Worm (Caenorhabditis elegans) whole organism, L1 larva: ENCODE measurements around the gene Y42A5A.5.

ENCODE experiments used
- aly-2 ChIP-seq: fragments of 150-350 bp; optimal IDR thresholded peaks from 2 replicates; lab custom pipeline; 2014; ENCODE audit warnings: missing biosample characterization, missing genetic modification characterization
- ama-1 ChIP-seq: fragments of 150-350 bp; optimal IDR thresholded peaks from 2 replicates; lab custom pipeline; 2014
- ceh-63 ChIP-seq: fragments of 200-800 bp; sonication (Bioruptor generic); optimal IDR thresholded peaks from 2 replicates; lab custom pipeline; 2018; ENCODE audit warnings: mild to moderate bottlenecking, missing genetic modification characterization, missing compliant biosample characterization
- ceh-8 ChIP-seq: fragments of 200-800 bp; sonication (Bioruptor generic); optimal IDR thresholded peaks from 2 replicates; lab custom pipeline; 2018; ENCODE audit warnings: mild to moderate bottlenecking, missing genetic modification characterization, moderate library complexity, missing compliant biosample characterization
- ceh-82 ChIP-seq, 3 experiments: fragments of 150-350 bp in 1 of 3; sonication (generic microtip) in 2 of 3; optimal IDR thresholded peaks; 2 replicates each; lab custom pipeline; 2014 to 2017; ENCODE audit warnings: missing biosample characterization in 3 of 3, missing genetic modification characterization in 3 of 3
- ces-1 ChIP-seq: fragments of 150-350 bp; optimal IDR thresholded peaks from 2 replicates; lab custom pipeline; 2014; ENCODE audit warnings: missing biosample characterization, missing genetic modification reagents, missing genetic modification characterization
- dpl-1 ChIP-seq, 3 experiments: fragments of 150-350 bp in 2 of 3; sonication (generic microtip) in 1 of 3; optimal IDR thresholded peaks; 2 replicates each; lab custom pipeline; 2014 to 2017; ENCODE audit warnings: missing biosample characterization in 3 of 3, missing genetic modification characterization in 3 of 3, missing genetic modification reagents in 3 of 3
- efl-1 ChIP-seq, 4 experiments: fragments of 150-350 bp; optimal IDR thresholded peaks in 3 of 4; peaks in 1 of 4; 1 replicate in 1 of 4; 2 replicates in 3 of 4; lab custom pipeline; 2014; ENCODE audit warnings: missing biosample characterization in 2 of 4, missing genetic modification characterization in 2 of 4, missing genetic modification reagents in 2 of 4
- efl-3 ChIP-seq: fragments of 200-800 bp; sonication (Bioruptor generic); optimal IDR thresholded peaks from 2 replicates; lab custom pipeline; 2018; ENCODE audit warnings: mild to moderate bottlenecking, missing genetic modification characterization, missing compliant biosample characterization
- egl-27 ChIP-seq, 2 experiments: fragments of 150-350 bp in 1 of 2; sonication (generic microtip); optimal IDR thresholded peaks; 3 replicates each; lab custom pipeline; 2017 to 2018; ENCODE audit warnings: missing biosample characterization in 2 of 2, missing genetic modification characterization in 2 of 2, missing genetic modification reagents in 2 of 2
- elt-3 ChIP-seq, 6 experiments: fragments of 150-350 bp in 1 of 6; sonication (generic microtip); optimal IDR thresholded peaks; 2 replicates each; lab custom pipeline; 2017 to 2018; ENCODE audit warnings: missing biosample characterization in 6 of 6, missing genetic modification characterization in 6 of 6, inconsistent platforms in 1 of 6
- fkh-10 ChIP-seq: sonication (generic microtip); optimal IDR thresholded peaks from 2 replicates; lab custom pipeline; 2017; ENCODE audit warnings: missing biosample characterization, missing genetic modification reagents, missing genetic modification characterization
- fkh-4 ChIP-seq: sonication (generic microtip); optimal IDR thresholded peaks from 2 replicates; lab custom pipeline; 2016; ENCODE audit warnings: missing compliant biosample characterization, missing genetic modification characterization, borderline replicate concordance
- fos-1 ChIP-seq: fragments of 150-350 bp; optimal IDR thresholded peaks from 2 replicates; lab custom pipeline; 2014; ENCODE audit warnings: missing biosample characterization, missing genetic modification characterization
- grh-1 ChIP-seq: fragments of 200-800 bp; sonication (Bioruptor generic); IDR thresholded peaks from 2 replicates; pipeline ENCODE4 v1.3.6; 2022; ENCODE audit warnings: missing genetic modification reagents, missing genetic modification characterization, missing compliant biosample characterization
- irx-1 ChIP-seq: sonication (generic microtip); optimal IDR thresholded peaks from 2 replicates; lab custom pipeline; 2016; ENCODE audit warnings: missing genetic modification characterization, missing compliant biosample characterization
- jun-1 ChIP-seq: fragments of 150-350 bp; optimal IDR thresholded peaks from 2 replicates; lab custom pipeline; 2014; ENCODE audit warnings: missing biosample characterization, missing genetic modification reagents, missing genetic modification characterization
- lin-13 ChIP-seq: fragments of 150-350 bp; optimal IDR thresholded peaks from 2 replicates; lab custom pipeline; 2014; ENCODE audit warnings: missing biosample characterization, missing genetic modification reagents, missing genetic modification characterization
- lin-14 ChIP-seq: fragments of 200-800 bp; sonication (Bioruptor generic); optimal IDR thresholded peaks from 2 replicates; lab custom pipeline; 2018; ENCODE audit warnings: mild to moderate bottlenecking, missing genetic modification characterization, moderate library complexity, missing compliant biosample characterization
- lin-15B ChIP-seq: fragments of 150-350 bp; sonication (generic microtip); optimal IDR thresholded peaks from 3 replicates; lab custom pipeline; 2014; ENCODE audit warnings: missing biosample characterization, missing genetic modification characterization
- lin-35 ChIP-seq, 2 experiments: fragments of 150-350 bp; optimal IDR thresholded peaks; 2 replicates each; lab custom pipeline; 2014; ENCODE audit warnings: missing biosample characterization in 2 of 2, missing genetic modification characterization in 2 of 2, missing genetic modification reagents in 2 of 2
- lir-3 ChIP-seq: sonication (generic microtip); optimal IDR thresholded peaks from 2 replicates; lab custom pipeline; 2016; ENCODE audit warnings: mild to moderate bottlenecking, missing genetic modification characterization, moderate library complexity, missing compliant biosample characterization; ENCODE audit not compliant: poor library complexity
- lsy-2 ChIP-seq, 2 experiments: fragments of 150-350 bp; optimal IDR thresholded peaks; 2 replicates each; lab custom pipeline; 2014; ENCODE audit warnings: missing biosample characterization in 2 of 2, missing genetic modification characterization in 2 of 2
- mab-9 ChIP-seq: fragments of 200-800 bp; sonication (Bioruptor generic); IDR thresholded peaks from 2 replicates; pipeline ENCODE4 v1.3.6; 2022; ENCODE audit warnings: missing genetic modification reagents, missing genetic modification characterization, missing compliant biosample characterization
- mdl-1 ChIP-seq, 2 experiments: fragments of 150-350 bp; optimal IDR thresholded peaks; 2 replicates each; lab custom pipeline; 2014 to 2017; ENCODE audit warnings: missing biosample characterization in 2 of 2, missing genetic modification characterization in 2 of 2, inconsistent platforms in 1 of 2
- nhr-12 ChIP-seq: sonication (generic microtip); optimal IDR thresholded peaks from 2 replicates; lab custom pipeline; 2017; ENCODE audit warnings: missing biosample characterization, missing genetic modification characterization
- nhr-19 ChIP-seq: fragments of 200-800 bp; sonication (Bioruptor generic); conservative IDR thresholded peaks from 2 replicates; pipeline ENCODE4 v1.3.6; 2022; ENCODE audit warnings: missing genetic modification characterization, missing compliant biosample characterization
- nhr-20 ChIP-seq: sonication (generic microtip); optimal IDR thresholded peaks from 2 replicates; lab custom pipeline; 2016; ENCODE audit warnings: mild to moderate bottlenecking, missing genetic modification characterization, missing compliant biosample characterization
- nhr-47 ChIP-seq: sonication (generic microtip); optimal IDR thresholded peaks from 2 replicates; lab custom pipeline; 2016; ENCODE audit warnings: mild to moderate bottlenecking, missing genetic modification characterization, moderate library complexity, missing compliant biosample characterization
- nhr-71 ChIP-seq: sonication (generic microtip); optimal IDR thresholded peaks from 2 replicates; lab custom pipeline; 2016; ENCODE audit warnings: mild to moderate bottlenecking, missing genetic modification characterization, moderate library complexity, missing compliant biosample characterization
- nhr-77 ChIP-seq: fragments of 150-350 bp; optimal IDR thresholded peaks from 2 replicates; lab custom pipeline; 2014; ENCODE audit warnings: missing biosample characterization, missing genetic modification characterization
- nhr-84 ChIP-seq: sonication (generic microtip); optimal IDR thresholded peaks from 2 replicates; lab custom pipeline; 2017; ENCODE audit warnings: missing biosample characterization, missing genetic modification characterization
- nhr-85 ChIP-seq: sonication (generic microtip); peaks from one replicate; lab custom pipeline; 2016; ENCODE audit warnings: missing genetic modification characterization, inconsistent platforms, missing compliant biosample characterization
- nhr-90 ChIP-seq: sonication (generic microtip); optimal IDR thresholded peaks from 2 replicates; lab custom pipeline; 2016; ENCODE audit warnings: mild to moderate bottlenecking, missing genetic modification characterization, missing compliant biosample characterization; ENCODE audit not compliant: poor library complexity
- rnt-1 ChIP-seq: sonication (generic microtip); optimal IDR thresholded peaks from 2 replicates; lab custom pipeline; 2016; ENCODE audit warnings: mild to moderate bottlenecking, missing genetic modification characterization, moderate library complexity, missing compliant biosample characterization
- skn-1 ChIP-seq: fragments of 150-350 bp; optimal IDR thresholded peaks from 2 replicates; lab custom pipeline; 2014; ENCODE audit warnings: missing biosample characterization, missing genetic modification characterization
- snu-23 ChIP-seq: sonication (generic microtip); optimal IDR thresholded peaks from 2 replicates; lab custom pipeline; 2016; ENCODE audit warnings: missing genetic modification characterization, missing compliant biosample characterization
- sox-4 ChIP-seq: sonication (generic microtip); optimal IDR thresholded peaks from 2 replicates; lab custom pipeline; 2016; ENCODE audit warnings: missing genetic modification characterization, missing compliant biosample characterization
- sup-37 ChIP-seq: fragments of 200-800 bp; sonication (Bioruptor generic); optimal IDR thresholded peaks from 2 replicates; lab custom pipeline; 2018; ENCODE audit warnings: mild to moderate bottlenecking, missing genetic modification characterization, missing compliant biosample characterization
- tbx-2 ChIP-seq: sonication (generic microtip); optimal IDR thresholded peaks from 2 replicates; lab custom pipeline; 2016; ENCODE audit warnings: missing genetic modification characterization, missing compliant biosample characterization
- tlp-1 ChIP-seq: fragments of 150-350 bp; optimal IDR thresholded peaks from 2 replicates; lab custom pipeline; 2014; ENCODE audit warnings: missing biosample characterization, missing genetic modification characterization
- unc-30 ChIP-seq: sonication (generic microtip); optimal IDR thresholded peaks from 2 replicates; lab custom pipeline; 2017; ENCODE audit warnings: missing biosample characterization, missing genetic modification characterization
- unc-86 ChIP-seq: sonication (generic microtip); optimal IDR thresholded peaks from 2 replicates; lab custom pipeline; 2016; ENCODE audit warnings: missing genetic modification characterization, missing compliant biosample characterization
- unc-98 ChIP-seq: fragments of 200-800 bp; sonication (Bioruptor generic); IDR thresholded peaks from 2 replicates; pipeline ENCODE4 v1.3.6; 2022; ENCODE audit warnings: missing genetic modification characterization, missing compliant biosample characterization
- xbp-1 ChIP-seq: sonication (generic microtip); optimal IDR thresholded peaks from 2 replicates; lab custom pipeline; 2016; ENCODE audit warnings: missing genetic modification characterization, missing compliant biosample characterization
- zag-1 ChIP-seq: fragments of 150-350 bp; optimal IDR thresholded peaks from 2 replicates; lab custom pipeline; 2014; ENCODE audit warnings: missing biosample characterization, missing genetic modification characterization
- ztf-4 ChIP-seq: fragments of 150-350 bp; optimal IDR thresholded peaks from 2 replicates; lab custom pipeline; 2014; ENCODE audit warnings: missing biosample characterization, missing genetic modification characterization

Y42A5A.5 gene

ce11 chrV:11076403-11076802 lies 33.1 kb downstream of the Y42A5A.5 start:
- TF ChIP-seq nhr-90 (peak; percentile 27), lsy-2 (tag; optimal IDR thresholded peaks at IDR 0.05; lab: Kevin White, UChicago) (peak in 1 of 2 experiments; percentile 18), fkh-10 (GFP tag; lab: Kevin White, UChicago) (no peak), snu-23 (GFP tag; lab: Kevin White, UChicago) (peak; percentile 50), nhr-77 (no peak), nhr-20 (tag; lab: Kevin White, UChicago) (peak; percentile 34), unc-98 (GFP tag; lab: Robert Waterston, UW) (no peak), efl-1 (optimal IDR thresholded peaks at IDR 0.05; lab: Kevin White, UChicago) (no peak), efl-1 (GFP tag; optimal IDR thresholded peaks at IDR 0.05 in 1 of 2; lab: Kevin White, UChicago) (peak in 1 of 2 experiments; percentile 76), nhr-47 (tag; lab: Kevin White, UChicago) (peak; percentile 27), nhr-19 (no peak; the same call in 1 of the 2 replicates), lir-3 (tag; lab: Kevin White, UChicago) (no peak), ceh-82 (tag; optimal IDR thresholded peaks at IDR 0.05; lab: Kevin White, UChicago) (no peak), nhr-85 (tag; lab: Kevin White, UChicago) (peak; percentile 44), dpl-1 (GFP tag; optimal IDR thresholded peaks at IDR 0.05; lab: Kevin White, UChicago) (peak in 1 of 3 experiments; percentile 3), mab-9 (GFP tag; lab: Robert Waterston, UW) (no peak), elt-3 (tag; optimal IDR thresholded peaks at IDR 0.05; lab: Kevin White, UChicago) (peak in 1 of 6 experiments; percentile 21), fkh-4 (tag; lab: Kevin White, UChicago) (no peak), aly-2 (tag; lab: Kevin White, UChicago) (peak; percentile 96), lin-14 (peak; percentile 12), nhr-71 (peak; percentile 49), jun-1 (tag; lab: Kevin White, UChicago) (no peak), nhr-84 (tag; lab: Kevin White, UChicago) (no peak), egl-27 (tag; optimal IDR thresholded peaks at IDR 0.05; lab: Kevin White, UChicago) (no peak), ama-1 (lab: Kevin White, UChicago) (peak; percentile 85), ceh-8 (GFP tag; lab: Kevin White, UChicago) (no peak), lin-13 (GFP tag; lab: Kevin White, UChicago) (peak; percentile 37), ceh-63 (no peak), fos-1 (tag; lab: Kevin White, UChicago) (no peak), sox-4 (tag; lab: Kevin White, UChicago) (no peak)
- TF ChIP-seq, all 84 proteins: peak for 14

- TF ChIP-seq lin-14 = no peak
- TF ChIP-seq fkh-10 (GFP tag; lab: Kevin White, UChicago) = no peak
- TF ChIP-seq nhr-85 (tag; lab: Kevin White, UChicago) = peak; percentile 41
- peak; percentile 26 for TF ChIP-seq ztf-4 (tag; lab: Kevin White, UChicago)
- TF ChIP-seq efl-3 = no peak
- TF ChIP-seq tlp-1 = no peak
- TF ChIP-seq irx-1 = no peak
Observed at ce11 chrV:11076028-11076402, 33.5 kb downstream of the Y42A5A.5 start.

- TF ChIP-seq sup-37 (GFP tag; lab: Kevin White, UChicago) (no peak), ceh-63 (no peak), tbx-2 (tag; lab: Kevin White, UChicago) (no peak), snu-23 (GFP tag; lab: Kevin White, UChicago) (peak; percentile 45), lin-14 (peak; percentile 79), ceh-8 (GFP tag; lab: Kevin White, UChicago) (no peak), ces-1 (GFP tag; lab: Kevin White, UChicago) (no peak), unc-86 (peak; percentile 14), grh-1 (GFP tag; lab: Robert Waterston, UW) (peak; percentile 36; the same call in 1 of the 2 replicates), rnt-1 (tag; lab: Kevin White, UChicago) (peak; percentile 22), unc-30 (no peak), mdl-1 (tag; optimal IDR thresholded peaks at IDR 0.05; lab: Kevin White, UChicago) (peak in 1 of 2 experiments; percentile 51), lin-15B (tag; lab: Kevin White, UChicago) (no peak), skn-1 (tag; lab: Kevin White, UChicago) (no peak), nhr-85 (tag; lab: Kevin White, UChicago) (no peak), xbp-1 (no peak), dpl-1 (GFP tag; optimal IDR thresholded peaks at IDR 0.05; lab: Kevin White, UChicago) (peak in 2 of 3 experiments; percentile 5 to 31), nhr-47 (tag; lab: Kevin White, UChicago) (no peak), nhr-12 (tag; lab: Kevin White, UChicago) (no peak), lin-35 (GFP tag; optimal IDR thresholded peaks at IDR 0.05; lab: Kevin White, UChicago) (peak in 1 of 2 experiments; percentile 19), zag-1 (no peak)
Observed at ce11 chrV:11075209-11076027, 34.1 kb downstream of the Y42A5A.5 start.
